Worm (Caenorhabditis elegans) whole organism, L3 larva: ENCODE data around the gene tost-1.

Experiments used
- aly-2 ChIP-seq: fragments of 150-350 bp; optimal IDR thresholded peaks from 2 replicates; lab custom pipeline; 2014; ENCODE audit warnings: missing biosample characterization, missing genetic modification characterization
- ceh-16 ChIP-seq: sonication (generic microtip); optimal IDR thresholded peaks from 2 replicates; lab custom pipeline; 2017; ENCODE audit warnings: missing biosample characterization, missing genetic modification characterization
- daf-12 ChIP-seq: fragments of 150-350 bp; optimal IDR thresholded peaks from 2 replicates; lab custom pipeline; 2014; ENCODE audit warnings: missing biosample characterization, missing genetic modification reagents, missing genetic modification characterization
- egl-27 ChIP-seq: sonication (generic microtip); optimal IDR thresholded peaks from 4 replicates; lab custom pipeline; 2017; ENCODE audit warnings: missing biosample characterization, missing genetic modification reagents, missing genetic modification characterization
- elt-1 ChIP-seq: fragments of 150-350 bp; optimal IDR thresholded peaks from 2 replicates; lab custom pipeline; 2014; ENCODE audit warnings: missing biosample characterization, missing genetic modification characterization
- lin-39 ChIP-seq: fragments of 150-350 bp; optimal IDR thresholded peaks from 2 replicates; lab custom pipeline; 2018; ENCODE audit warnings: missing biosample characterization, missing genetic modification reagents, missing genetic modification characterization
- nfya-1 ChIP-seq: sonication (generic microtip); optimal IDR thresholded peaks from 2 replicates; lab custom pipeline; 2017; ENCODE audit warnings: missing genetic modification characterization, mild to moderate bottlenecking, missing compliant biosample characterization, antibody characterized with exemption, moderate library complexity; ENCODE audit not compliant: insufficient read depth
- nhr-11 ChIP-seq: fragments of 150-350 bp; optimal IDR thresholded peaks from 2 replicates; lab custom pipeline; 2014; ENCODE audit warnings: missing biosample characterization, missing genetic modification characterization
- nhr-25 ChIP-seq: sonication (generic microtip); optimal IDR thresholded peaks from 2 replicates; lab custom pipeline; 2017; ENCODE audit warnings: missing biosample characterization, missing genetic modification characterization
- nhr-28 ChIP-seq: fragments of 150-350 bp; optimal IDR thresholded peaks from 2 replicates; lab custom pipeline; 2014; ENCODE audit warnings: missing biosample characterization, missing genetic modification characterization
- nhr-77 ChIP-seq: fragments of 150-350 bp; optimal IDR thresholded peaks from 2 replicates; lab custom pipeline; 2014; ENCODE audit warnings: missing biosample characterization, missing genetic modification characterization
- skn-1 ChIP-seq: fragments of 150-350 bp; optimal IDR thresholded peaks from 2 replicates; lab custom pipeline; 2014; ENCODE audit warnings: missing biosample characterization, missing genetic modification characterization
- snpc-4 ChIP-seq: fragments of 150-350 bp; optimal IDR thresholded peaks from 2 replicates; lab custom pipeline; 2014; ENCODE audit warnings: missing biosample characterization, missing genetic modification characterization

- no peak for TF ChIP-seq nhr-25 (tag; lab: Kevin White, UChicago)
- TF ChIP-seq nhr-11 (tag; lab: Kevin White, UChicago) = no peak
- TF ChIP-seq egl-27 (tag; lab: Kevin White, UChicago) = no peak
- no peak for TF ChIP-seq nfya-1 (tag; lab: Kevin White, UChicago)
- TF ChIP-seq elt-1 (tag; lab: Kevin White, UChicago) = no peak
- TF ChIP-seq ceh-16 (tag; lab: Kevin White, UChicago) = no peak
- no peak for TF ChIP-seq nhr-77
- no peak for TF ChIP-seq aly-2 (tag; lab: Kevin White, UChicago)
- TF ChIP-seq lin-39 (tag; lab: Kevin White, UChicago) = no peak
- no peak for TF ChIP-seq nhr-28 (tag; lab: Kevin White, UChicago)
- TF ChIP-seq skn-1 (tag; lab: Kevin White, UChicago) = no peak
- TF ChIP-seq daf-12 (tag; lab: Kevin White, UChicago) = no peak
- TF ChIP-seq snpc-4 (tag; lab: Kevin White, UChicago) = no peak
Measured at ce11 chrIII:4856109-4856508, 22.0 kb downstream of the tost-1 start, which contains the start of gene C35D10.7.
